Worm (Caenorhabditis elegans) whole organism, L1 larva: ENCODE results near the gene sri-7.

Experiments
- C16A3.4 ChIP-seq: fragments of 150-350 bp; optimal IDR thresholded peaks from 2 replicates; lab custom pipeline; 2014; ENCODE audit warnings: missing biosample characterization, missing genetic modification characterization
- ama-1 ChIP-seq: fragments of 150-350 bp; optimal IDR thresholded peaks from 2 replicates; lab custom pipeline; 2014
- ceh-82 ChIP-seq, 3 experiments: fragments of 150-350 bp in 1 of 3; sonication (generic microtip) in 2 of 3; optimal IDR thresholded peaks; 2 replicates each; lab custom pipeline; 2014 to 2017; ENCODE audit warnings: missing biosample characterization in 3 of 3, missing genetic modification characterization in 3 of 3
- dpl-1 ChIP-seq, 3 experiments: fragments of 150-350 bp in 2 of 3; sonication (generic microtip) in 1 of 3; optimal IDR thresholded peaks; 2 replicates each; lab custom pipeline; 2014 to 2017; ENCODE audit warnings: missing biosample characterization in 3 of 3, missing genetic modification characterization in 3 of 3, missing genetic modification reagents in 3 of 3
- fkh-10 ChIP-seq: sonication (generic microtip); optimal IDR thresholded peaks from 2 replicates; lab custom pipeline; 2017; ENCODE audit warnings: missing biosample characterization, missing genetic modification reagents, missing genetic modification characterization
- lin-13 ChIP-seq: fragments of 150-350 bp; optimal IDR thresholded peaks from 2 replicates; lab custom pipeline; 2014; ENCODE audit warnings: missing biosample characterization, missing genetic modification reagents, missing genetic modification characterization
- mef-2 ChIP-seq: fragments of 150-350 bp; optimal IDR thresholded peaks from 2 replicates; lab custom pipeline; 2014; ENCODE audit warnings: missing biosample characterization, missing genetic modification characterization
- nhr-76 ChIP-seq: sonication (generic microtip); optimal IDR thresholded peaks from 2 replicates; lab custom pipeline; 2017; ENCODE audit warnings: missing biosample characterization, missing genetic modification characterization
- pqm-1 ChIP-seq: sonication (generic microtip); optimal IDR thresholded peaks from 3 replicates; lab custom pipeline; 2017; ENCODE audit warnings: missing biosample characterization, missing genetic modification characterization
- unc-62 ChIP-seq: fragments of 150-350 bp; optimal IDR thresholded peaks from 2 replicates; lab custom pipeline; 2014; ENCODE audit warnings: missing biosample characterization, missing genetic modification reagents, missing genetic modification characterization
- ztf-4 ChIP-seq: fragments of 150-350 bp; optimal IDR thresholded peaks from 2 replicates; lab custom pipeline; 2014; ENCODE audit warnings: missing biosample characterization, missing genetic modification characterization

DNA sequence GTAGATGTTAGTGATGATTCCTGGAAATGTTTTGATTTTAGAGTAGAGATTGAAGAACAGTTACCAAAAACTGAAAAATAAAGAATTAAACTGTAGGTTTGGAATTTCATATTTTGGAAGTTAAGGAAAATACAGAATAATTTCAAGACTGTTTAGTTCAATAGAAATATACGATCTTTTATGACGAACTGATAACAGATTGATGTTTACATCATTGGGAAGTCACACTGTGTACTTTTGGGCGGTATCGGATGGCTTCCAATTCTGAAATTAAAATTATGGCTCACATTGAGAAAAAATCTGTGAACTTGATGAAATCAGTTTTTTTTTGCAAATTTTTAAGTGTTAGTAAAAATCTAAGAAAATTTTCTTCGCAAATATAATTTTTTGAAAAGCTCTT lies 32.3 kb downstream of the sri-7 start, which contains the start of gene T26H5.8:
- TF ChIP-seq unc-62 (GFP tag; lab: Kevin White, UChicago) = no peak
- no peak for TF ChIP-seq C16A3.4 (tag; lab: Kevin White, UChicago)
- no peak for TF ChIP-seq dpl-1 (GFP tag; optimal IDR thresholded peaks at IDR 0.05; lab: Kevin White, UChicago)
- no peak for TF ChIP-seq fkh-10
- TF ChIP-seq ceh-82 (tag; optimal IDR thresholded peaks at IDR 0.05; lab: Kevin White, UChicago) = no peak
- no peak for TF ChIP-seq ama-1 (lab: Kevin White, UChicago)
- TF ChIP-seq lin-13 (GFP tag; lab: Kevin White, UChicago) = no peak
- peak; percentile 46 for TF ChIP-seq pqm-1 (tag; lab: Kevin White, UChicago)
- no peak for TF ChIP-seq ztf-4 (tag; lab: Kevin White, UChicago)
- TF ChIP-seq mef-2 (tag; lab: Kevin White, UChicago) = no peak
- no peak for TF ChIP-seq nhr-76
